Worm (Caenorhabditis elegans) whole organism, L4 larva: ENCODE measurements around the gene fbxa-208.

Experiments used
- aly-2 ChIP-seq: sonication (generic microtip); optimal IDR thresholded peaks from 2 replicates; lab custom pipeline; 2018; ENCODE audit warnings: missing biosample characterization, missing genetic modification characterization
- ama-1 ChIP-seq: fragments of 150-350 bp; optimal IDR thresholded peaks from 2 replicates; lab custom pipeline; 2014; ENCODE audit warnings: inconsistent platforms, mixed read lengths
- daf-19 ChIP-seq: fragments of 200-800 bp; sonication (Bioruptor generic); conservative IDR thresholded peaks from 2 replicates; pipeline ENCODE4 v1.3.6; 2022; ENCODE audit warnings: missing genetic modification characterization, missing compliant biosample characterization
- fkh-10 ChIP-seq: fragments of 150-350 bp; optimal IDR thresholded peaks from 2 replicates; lab custom pipeline; 2014; ENCODE audit warnings: missing biosample characterization, missing genetic modification reagents, missing genetic modification characterization
- hlh-11 ChIP-seq: fragments of 200-800 bp; sonication (Bioruptor generic); optimal IDR thresholded peaks from 2 replicates; lab custom pipeline; 2018; ENCODE audit warnings: mild to moderate bottlenecking, missing genetic modification characterization, missing compliant biosample characterization
- lir-3 ChIP-seq: sonication (generic microtip); optimal IDR thresholded peaks from 2 replicates; lab custom pipeline; 2016; ENCODE audit warnings: mild to moderate bottlenecking, missing genetic modification characterization, missing compliant biosample characterization
- sdz-12 ChIP-seq: fragments of 200-800 bp; sonication (Bioruptor generic); optimal IDR thresholded peaks from 2 replicates; lab custom pipeline; 2018; ENCODE audit warnings: mild to moderate bottlenecking, missing genetic modification characterization, missing compliant biosample characterization

- no peak for TF ChIP-seq aly-2 (tag; lab: Kevin White, UChicago)
- TF ChIP-seq fkh-10 (GFP tag; lab: Kevin White, UChicago): no peak
- no peak for TF ChIP-seq hlh-11 (tag; lab: Kevin White, UChicago)
- no peak for TF ChIP-seq sdz-12 (GFP tag; lab: Kevin White, UChicago)
- no peak for TF ChIP-seq ama-1 (lab: Kevin White, UChicago)
- no peak for TF ChIP-seq lir-3
- TF ChIP-seq daf-19 (GFP tag; lab: Robert Waterston, UW): no peak
Measured at ce11 chrIII:1228593-1228992, 28.0 kb upstream of the fbxa-208 start.
